Fruit fly (Drosophila melanogaster) whole organism, embryonic: Measurements from ENCODE around the gene Kah.

ENCODE experiments used
- Awh ChIP-seq: fragments of 200-800 bp; sonication (Bioruptor generic); IDR thresholded peaks from 2 replicates; pipeline ENCODE4, ENCODE4 v1.3.6; 2022; ENCODE audit warnings: missing biosample characterization, missing genetic modification characterization
- B-H2 ChIP-seq: fragments of 200-800 bp; sonication (Bioruptor generic); optimal IDR thresholded peaks from 2 replicates; lab custom pipeline; 2018; ENCODE audit warnings: missing biosample characterization, mild to moderate bottlenecking, missing genetic modification characterization
- CG11093 ChIP-seq: fragments of 200-800 bp; sonication (Bioruptor generic); IDR thresholded peaks from 3 replicates; pipeline ENCODE4 v1.3.6; 2022; ENCODE audit warnings: missing biosample characterization, missing genetic modification characterization
- CG11398 ChIP-seq: fragments of 200-800 bp; sonication (Bioruptor generic); optimal IDR thresholded peaks from 2 replicates; lab custom pipeline; 2016; ENCODE audit warnings: missing biosample characterization, missing genetic modification characterization
- CG11456 ChIP-seq: fragments of 200-800 bp; sonication (Bioruptor generic); IDR thresholded peaks from 3 replicates; pipeline ENCODE4 v1.3.6; 2022; ENCODE audit warnings: missing biosample characterization, missing genetic modification characterization
- CG11504 ChIP-seq: fragments of 200-800 bp; sonication (Bioruptor generic); optimal IDR thresholded peaks from 3 replicates; lab custom pipeline; 2019; ENCODE audit warnings: missing biosample characterization, mild to moderate bottlenecking, missing genetic modification characterization, moderate library complexity
- CG12104 ChIP-seq: fragments of 200-800 bp; sonication (Bioruptor generic); optimal IDR thresholded peaks from 3 replicates; lab custom pipeline; 2016; ENCODE audit warnings: missing biosample characterization, missing genetic modification characterization
- CG1603 ChIP-seq: fragments of 200-800 bp; sonication (Bioruptor generic); optimal IDR thresholded peaks from 2 replicates; lab custom pipeline; 2019; ENCODE audit warnings: missing biosample characterization, mild to moderate bottlenecking, missing genetic modification characterization, moderate library complexity
- CG17328 ChIP-seq: fragments of 200-800 bp; sonication (Bioruptor generic); IDR thresholded peaks from 2 replicates; pipeline ENCODE4 v1.3.6; 2022; ENCODE audit warnings: missing biosample characterization, missing genetic modification characterization
- CG2129 ChIP-seq: fragments of 200-800 bp; sonication (Bioruptor generic); IDR thresholded peaks from 2 replicates; pipeline ENCODE4 v1.3.6; 2022; ENCODE audit warnings: missing biosample characterization, missing genetic modification characterization; ENCODE audit not compliant: partially characterized antibody
- CG2712 ChIP-seq: fragments of 200-800 bp; optimal IDR thresholded peaks from 3 replicates; lab custom pipeline; 2019; ENCODE audit warnings: missing biosample characterization, mild to moderate bottlenecking, missing genetic modification characterization, moderate library complexity
- CG32772 ChIP-seq: fragments of 200-800 bp; sonication (Bioruptor generic); IDR thresholded peaks from 2 replicates; pipeline ENCODE4 v1.3.6; 2022; ENCODE audit warnings: missing biosample characterization, missing genetic modification characterization
- CG3407 ChIP-seq: fragments of 200-800 bp; sonication (Bioruptor generic); optimal IDR thresholded peaks from 2 replicates; lab custom pipeline; 2018; ENCODE audit warnings: missing biosample characterization, mild to moderate bottlenecking, missing genetic modification characterization
- CG4360 ChIP-seq: fragments of 200-800 bp; sonication (Bioruptor generic); IDR thresholded peaks from 2 replicates; pipeline ENCODE4 v1.3.6; 2022; ENCODE audit warnings: missing biosample characterization, missing genetic modification characterization
- CG43689 ChIP-seq: fragments of 200-800 bp; sonication (Bioruptor generic); IDR thresholded peaks from 2 replicates; pipeline ENCODE4 v1.3.6; 2022; ENCODE audit warnings: missing biosample characterization, missing genetic modification characterization
- CG4424 ChIP-seq: fragments of 200-800 bp; sonication (Bioruptor generic); optimal IDR thresholded peaks from 3 replicates; lab custom pipeline; 2016; ENCODE audit warnings: missing biosample characterization, missing genetic modification characterization
- CG7786 ChIP-seq: fragments of 200-800 bp; sonication (Bioruptor generic); optimal IDR thresholded peaks from 2 replicates; lab custom pipeline; 2016; ENCODE audit warnings: missing biosample characterization, missing genetic modification characterization
- CG7839 ChIP-seq: fragments of 200-800 bp; sonication (Bioruptor generic); optimal IDR thresholded peaks from 3 replicates; lab custom pipeline; 2018; ENCODE audit warnings: missing biosample characterization, mild to moderate bottlenecking, missing genetic modification characterization, moderate library complexity
- CG9727 ChIP-seq: fragments of 200-800 bp; sonication (Bioruptor generic); optimal IDR thresholded peaks from 3 replicates; lab custom pipeline; 2017; ENCODE audit warnings: missing biosample characterization, mild to moderate bottlenecking, missing genetic modification characterization
- CrebB ChIP-seq: fragments of 200-800 bp; sonication (Bioruptor generic); optimal IDR thresholded peaks from 3 replicates; lab custom pipeline; 2018; ENCODE audit warnings: missing biosample characterization, mild to moderate bottlenecking, missing genetic modification characterization
- Dp ChIP-seq: fragments of 200-800 bp; sonication (Bioruptor generic); optimal IDR thresholded peaks from 2 replicates; lab custom pipeline; 2018; ENCODE audit warnings: missing biosample characterization, mild to moderate bottlenecking, missing genetic modification characterization, moderate library complexity
- Ets65A ChIP-seq: fragments of 200-800 bp; sonication (Bioruptor generic); peaks from one replicate; lab custom pipeline; 2016; ENCODE audit warnings: missing biosample characterization, missing genetic modification characterization
- Ets97D ChIP-seq: fragments of 200-800 bp; sonication (Bioruptor generic); optimal IDR thresholded peaks from 3 replicates; lab custom pipeline; 2016; ENCODE audit warnings: missing biosample characterization, missing genetic modification characterization
- Fer3 ChIP-seq: fragments of 200-800 bp; sonication (Bioruptor generic); optimal IDR thresholded peaks from 2 replicates; lab custom pipeline; 2018; ENCODE audit warnings: missing biosample characterization, mild to moderate bottlenecking, missing genetic modification characterization, moderate library complexity
- HLH3B ChIP-seq: fragments of 200-800 bp; sonication (Bioruptor generic); IDR thresholded peaks from 2 replicates; pipeline ENCODE4 v1.3.6; 2022; ENCODE audit warnings: missing biosample characterization, missing genetic modification characterization
- Hand ChIP-seq: fragments of 200-800 bp; sonication (Bioruptor generic); optimal IDR thresholded peaks from 2 replicates; lab custom pipeline; 2017; ENCODE audit warnings: mild to moderate bottlenecking, missing biosample characterization, missing genetic modification reagents, missing genetic modification characterization
- Hr39 ChIP-seq: fragments of >200 bp; optimal IDR thresholded peaks from 2 replicates; lab custom pipeline; 2017
- Lpt ChIP-seq: fragments of >200 bp; optimal IDR thresholded peaks from 2 replicates; lab custom pipeline; 2018; ENCODE audit warnings: missing biosample characterization, missing genetic modification characterization
- Mes4 ChIP-seq: fragments of 200-800 bp; sonication (Bioruptor generic); optimal IDR thresholded peaks from 2 replicates; lab custom pipeline; 2016; ENCODE audit warnings: missing biosample characterization, missing genetic modification characterization
- NC2α ChIP-seq: fragments of 200-800 bp; sonication (Bioruptor generic); optimal IDR thresholded peaks from 2 replicates; lab custom pipeline; 2016; ENCODE audit warnings: missing biosample characterization, missing genetic modification characterization
- Tbp ChIP-seq: fragments of >200 bp; optimal IDR thresholded peaks from 2 replicates; lab custom pipeline; 2018; ENCODE audit warnings: missing biosample characterization, missing genetic modification characterization
- bcd ChIP-seq: fragments of 200-800 bp; sonication (Bioruptor generic); optimal IDR thresholded peaks from 2 replicates; lab custom pipeline; 2017; ENCODE audit warnings: missing biosample characterization, mild to moderate bottlenecking, missing genetic modification characterization
- cad ChIP-seq: fragments of >200 bp; optimal IDR thresholded peaks from 2 replicates; lab custom pipeline; 2017; ENCODE audit warnings: missing biosample characterization, missing genetic modification characterization
- chn ChIP-seq: fragments of 200-800 bp; sonication (Bioruptor generic); optimal IDR thresholded peaks from 2 replicates; lab custom pipeline; 2016; ENCODE audit warnings: missing biosample characterization, missing genetic modification characterization
- crc ChIP-seq: fragments of 200-800 bp; sonication (Bioruptor generic); optimal IDR thresholded peaks from 2 replicates; lab custom pipeline; 2016; ENCODE audit warnings: missing biosample characterization, missing genetic modification characterization
- da ChIP-seq: fragments of 200-800 bp; sonication (Bioruptor generic); optimal IDR thresholded peaks from 2 replicates; lab custom pipeline; 2016; ENCODE audit warnings: missing biosample characterization, missing genetic modification characterization
- danr ChIP-seq: fragments of 200-800 bp; sonication (Bioruptor generic); IDR thresholded peaks from 2 replicates; pipeline ENCODE4 v1.3.6; 2022; ENCODE audit warnings: missing biosample characterization, missing genetic modification characterization
- dimm ChIP-seq: fragments of 200-800 bp; sonication (Bioruptor generic); IDR thresholded peaks from 2 replicates; pipeline ENCODE4 v1.3.6; 2022; ENCODE audit warnings: missing biosample characterization, missing genetic modification characterization
- dysf ChIP-seq: fragments of 200-800 bp; sonication (Bioruptor generic); IDR thresholded peaks from 3 replicates; pipeline ENCODE4 v1.3.6; 2022; ENCODE audit warnings: missing biosample characterization, missing genetic modification characterization
- ems ChIP-seq: fragments of 200-800 bp; sonication (Bioruptor generic); optimal IDR thresholded peaks from 3 replicates; lab custom pipeline; 2016; ENCODE audit warnings: missing biosample characterization, missing genetic modification characterization
- gcm ChIP-seq: fragments of 200-800 bp; sonication (Bioruptor generic); optimal IDR thresholded peaks from 2 replicates; lab custom pipeline; 2019; ENCODE audit warnings: missing biosample characterization, mild to moderate bottlenecking, missing genetic modification characterization, moderate library complexity
- gfzf ChIP-seq: fragments of 200-800 bp; sonication (Bioruptor generic); optimal IDR thresholded peaks from 2 replicates; lab custom pipeline; 2016; ENCODE audit warnings: missing biosample characterization, mild to moderate bottlenecking, missing genetic modification characterization, moderate library complexity
- h ChIP-seq: fragments of >200 bp; optimal IDR thresholded peaks from 2 replicates; lab custom pipeline; 2017
- hth ChIP-seq: fragments of >200 bp; optimal IDR thresholded peaks from 2 replicates; lab custom pipeline; 2017; ENCODE audit warnings: inconsistent platforms
- lmd ChIP-seq: fragments of 200-800 bp; sonication (Bioruptor generic); IDR thresholded peaks from 2 replicates; pipeline ENCODE4 v1.3.6; 2022; ENCODE audit warnings: missing biosample characterization, missing genetic modification characterization
- maf-S ChIP-seq: fragments of 200-800 bp; sonication (Bioruptor generic); optimal IDR thresholded peaks from 2 replicates; lab custom pipeline; 2016; ENCODE audit warnings: missing biosample characterization, missing genetic modification characterization
- mld ChIP-seq: fragments of 200-800 bp; sonication (Bioruptor generic); IDR thresholded peaks from 3 replicates; pipeline ENCODE4 v1.3.6; 2022; ENCODE audit warnings: missing biosample characterization, missing genetic modification characterization; ENCODE audit not compliant: partially characterized antibody
- org-1 ChIP-seq: fragments of 200-800 bp; sonication (Bioruptor generic); optimal IDR thresholded peaks from 2 replicates; lab custom pipeline; 2017; ENCODE audit warnings: missing biosample characterization, missing genetic modification characterization
- sd ChIP-seq: fragments of 200-800 bp; sonication (Bioruptor generic); optimal IDR thresholded peaks from 3 replicates; lab custom pipeline; 2018; ENCODE audit warnings: missing biosample characterization, mild to moderate bottlenecking, missing genetic modification characterization, moderate library complexity
- z ChIP-seq: fragments of 200-800 bp; sonication (Bioruptor generic); IDR thresholded peaks from 3 replicates; pipeline ENCODE4 v1.3.6; 2022; ENCODE audit warnings: missing biosample characterization, missing genetic modification characterization
- zfh2 ChIP-seq: fragments of 200-800 bp; sonication (Bioruptor generic); optimal IDR thresholded peaks from 2 replicates; lab custom pipeline; 2016; ENCODE audit warnings: missing biosample characterization, missing genetic modification characterization

Kah gene

DNA sequence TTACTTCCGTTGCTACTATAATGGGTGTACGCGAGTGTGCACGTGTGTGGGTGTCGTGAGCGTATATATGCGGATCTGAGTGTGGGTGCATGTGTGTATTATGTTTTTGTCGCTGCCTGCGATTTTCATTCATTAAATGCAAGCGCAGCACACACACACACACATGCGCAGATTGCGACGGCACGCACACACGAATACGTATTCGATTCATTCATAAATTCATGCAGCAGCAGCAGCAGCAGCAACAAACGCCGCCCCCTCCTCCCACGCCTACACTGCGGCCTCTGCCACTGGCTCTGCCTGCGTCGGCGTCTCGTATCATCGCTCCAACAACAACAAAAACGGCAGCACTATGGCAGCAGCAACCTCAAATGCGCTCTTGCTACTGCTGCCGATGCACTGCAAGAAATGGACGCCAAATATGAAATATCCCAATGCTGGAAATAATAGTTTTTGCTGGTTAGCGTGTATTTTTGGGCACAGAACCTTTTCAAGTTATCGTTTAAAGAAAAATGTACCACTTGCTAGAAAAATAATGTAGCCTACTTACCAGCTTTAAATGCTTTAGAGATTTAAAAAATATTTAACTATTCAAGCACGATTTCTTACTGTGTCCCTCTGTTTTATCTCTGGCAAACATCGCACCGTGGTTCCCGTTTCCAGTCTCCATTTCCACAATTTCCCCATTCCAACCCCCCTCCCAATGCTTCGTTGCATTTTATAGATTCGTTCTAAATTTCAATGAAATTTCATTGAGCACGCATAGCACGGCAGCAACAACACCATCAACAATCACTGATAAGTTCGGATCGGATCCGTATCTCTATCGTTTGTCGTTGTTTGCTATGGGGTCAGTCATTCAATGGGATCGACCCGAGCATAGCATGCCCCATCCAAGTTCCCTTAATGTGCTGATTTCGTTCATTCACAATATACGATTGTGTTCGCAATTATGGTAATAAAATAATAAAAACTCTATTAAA is 44.5 kb upstream of the Kah start (continued):
- TF ChIP-seq danr (GFP tag; lab: Robert Waterston, UW) (peak; percentile 54; the same call in 1 of the 2 replicates), NC2α (peak; percentile 85), CG7839 (peak; percentile 84), crc (GFP tag; lab: Kevin White, UChicago) (no peak), CG4424 (GFP tag; lab: Kevin White, UChicago) (peak; percentile 92), ems (GFP tag; lab: Kevin White, UChicago) (peak; percentile 87), gcm (GFP tag; lab: Kevin White, UChicago) (peak; percentile 84), chn (GFP tag; lab: Kevin White, UChicago) (peak; percentile 94), Lpt (GFP tag; lab: Kevin White, UChicago) (no peak), CG12104 (GFP tag; lab: Kevin White, UChicago) (peak; percentile 61), gfzf (GFP tag; lab: Kevin White, UChicago) (no peak), dimm (GFP tag; lab: Robert Waterston, UW) (peak; percentile 77), CG11398 (GFP tag; lab: Kevin White, UChicago) (peak; percentile 78), org-1 (peak; percentile 79), maf-S (GFP tag; lab: Kevin White, UChicago) (peak; percentile 76), CG17328 (GFP tag; lab: Robert Waterston, UW) (peak; percentile 93), Dp (no peak), Tbp (GFP tag; lab: Kevin White, UChicago) (no peak), cad (GFP tag; lab: Kevin White, UChicago) (no peak), h (lab: Kevin White, UChicago) (no peak), zfh2 (GFP tag; lab: Kevin White, UChicago) (no peak), CG2712 (tag; lab: Kevin White, UChicago) (peak; percentile 91), sd (peak; percentile 25), CG1603 (tag; lab: Kevin White, UChicago) (peak; percentile 92), CG2129 (GFP tag; lab: Robert Waterston, UW) (no peak), CG3407 (peak; percentile 91), Awh (GFP tag; lab: Robert Waterston, UW) (peak; percentile 84), CG11456 (GFP tag; lab: Robert Waterston, UW) (peak; percentile 79), Hr39 (lab: Kevin White, UChicago) (no peak), bcd (peak; percentile 75), CG9727 (GFP tag; lab: Kevin White, UChicago) (peak; percentile 84), CG4360 (GFP tag; lab: Robert Waterston, UW) (peak; percentile 90), hth (no peak), da (GFP tag; lab: Kevin White, UChicago) (peak; percentile 26), mld (GFP tag; lab: Robert Waterston, UW) (no peak), CG32772 (GFP tag; lab: Robert Waterston, UW) (peak; percentile 92), CG11504 (tag; lab: Kevin White, UChicago) (peak; percentile 88), Ets97D (peak; percentile 35), CG43689 (no peak; the same call in 1 of the 2 replicates), B-H2 (no peak), CG7786 (GFP tag; lab: Kevin White, UChicago) (peak; percentile 85), CrebB (tag; lab: Kevin White, UChicago) (no peak), HLH3B (GFP tag; lab: Robert Waterston, UW) (peak; percentile 88), dysf (GFP tag; lab: Robert Waterston, UW) (peak; percentile 78; the same call in 2 of the 3 replicates), lmd (GFP tag; lab: Robert Waterston, UW) (peak; percentile 86), Mes4 (GFP tag; lab: Kevin White, UChicago) (peak; percentile 92), z (GFP tag; lab: Robert Waterston, UW) (0 out of 3 replicates have a peak, but pooled peaks have one; percentile 50), Hand (GFP tag; lab: Kevin White, UChicago) (no peak), CG11093 (GFP tag; lab: Robert Waterston, UW) (peak; percentile 80; the same call in 2 of the 3 replicates), Fer3 (tag; lab: Kevin White, UChicago) (peak; percentile 58), Ets65A (GFP tag; lab: Kevin White, UChicago) (peak; percentile 99)
